Fruit fly (Drosophila melanogaster): ENCODE measurements around the gene Ddrgk1.

Gene Ddrgk1

DNA sequence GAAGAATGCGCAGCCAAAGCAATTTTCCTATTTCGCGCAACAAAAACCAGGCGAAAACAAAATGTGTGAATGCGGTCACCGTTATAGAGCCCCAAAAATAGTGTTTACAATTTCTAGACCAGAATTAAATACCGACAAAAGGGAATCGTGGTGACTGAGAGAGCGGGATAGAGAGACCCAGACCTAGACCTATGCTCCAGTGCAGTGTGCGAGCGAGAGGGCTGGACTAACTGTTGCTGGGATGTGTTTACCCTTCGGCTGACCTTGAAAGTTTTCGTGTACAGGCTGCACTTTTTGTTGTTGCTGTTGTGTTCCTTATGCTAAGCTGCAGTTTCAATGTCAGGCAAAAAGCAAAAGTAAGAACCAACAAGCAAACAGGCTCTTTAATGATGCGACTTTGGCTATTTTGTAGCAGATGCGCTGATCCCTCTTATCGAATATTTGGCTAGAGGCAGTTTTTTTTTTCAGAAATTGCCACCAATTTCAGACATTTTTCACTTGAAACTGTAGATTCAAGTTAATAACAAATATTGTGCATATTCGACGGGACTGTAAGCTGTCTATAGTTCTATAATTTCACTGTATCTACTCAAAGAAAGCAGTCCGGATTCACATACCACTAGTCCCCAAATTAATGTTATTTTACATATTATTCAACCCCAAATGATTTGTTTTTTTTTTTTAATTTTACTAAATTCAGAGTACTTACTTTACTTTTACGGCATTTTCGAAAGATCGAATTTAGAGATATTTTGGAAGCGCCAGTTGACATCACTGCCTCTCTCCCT is 28.1 kb upstream of the Ddrgk1 start (continued):
- peak; percentile 0 for TF ChIP-seq mam (GFP tag; optimal IDR thresholded peaks at IDR 0.05)
- no peak for TF ChIP-seq kay (GFP tag; optimal IDR thresholded peaks at IDR 0.05)
- no peak for TF ChIP-seq CG4854 (GFP tag; optimal IDR thresholded peaks at IDR 0.05)
- TF ChIP-seq run (tag; optimal IDR thresholded peaks at IDR 0.05): no peak
- no peak for TF ChIP-seq CG7271 (tag; optimal IDR thresholded peaks at IDR 0.05)
- TF ChIP-seq CG9215 (GFP tag; IDR thresholded peaks at IDR 0.05): 0 out of 2 replicates have a peak, but pooled peaks have one; percentile 15
- no peak for TF ChIP-seq Hr78 (GFP tag; optimal IDR thresholded peaks at IDR 0.05)
- no peak for TF ChIP-seq CG12155 (GFP tag; optimal IDR thresholded peaks at IDR 0.05)
- TF ChIP-seq CG4360 (GFP tag; IDR thresholded peaks at IDR 0.05): no peak
- no peak for TF ChIP-seq CG7745 (tag; optimal IDR thresholded peaks at IDR 0.05)
- no peak for TF ChIP-seq ssp (GFP tag; IDR thresholded peaks at IDR 0.05)
- TF ChIP-seq ATbp (GFP tag; optimal IDR thresholded peaks at IDR 0.05): peak; percentile 7
- TF ChIP-seq CG8290 (GFP tag; optimal IDR thresholded peaks at IDR 0.05): no peak
- TF ChIP-seq CG8290 (tag; optimal IDR thresholded peaks at IDR 0.05): no peak
- peak; percentile 9 to 12 for TF ChIP-seq dpn (GFP tag; optimal IDR thresholded peaks at IDR 0.05)
- no peak for TF ChIP-seq tx (GFP tag; optimal IDR thresholded peaks at IDR 0.05)
- TF ChIP-seq CG4328 (GFP tag; optimal IDR thresholded peaks at IDR 0.05): no peak
- TF ChIP-seq CG12659 (GFP tag; optimal IDR thresholded peaks at IDR 0.05): peak; percentile 46
- no peak for TF ChIP-seq grn (GFP tag; optimal IDR thresholded peaks at IDR 0.05)
- TF ChIP-seq h (optimal IDR thresholded peaks at IDR 0.05): no peak
- peak; percentile 49 for TF ChIP-seq gem (tag; optimal IDR thresholded peaks at IDR 0.05)
- no peak for TF ChIP-seq vvl (GFP tag; IDR thresholded peaks at IDR 0.05)
- no peak for TF ChIP-seq CG11560 (tag; IDR thresholded peaks at IDR 0.05)
- no peak for TF ChIP-seq CG17912 (GFP tag; optimal IDR thresholded peaks at IDR 0.05)
- no peak for TF ChIP-seq CG6272 (GFP tag; IDR thresholded peaks at IDR 0.05)
- TF ChIP-seq Dll (GFP tag; IDR thresholded peaks at IDR 0.05; ENCODE audit: partially characterized antibody): no peak
- TF ChIP-seq CG11085 (GFP tag; IDR thresholded peaks at IDR 0.05): no peak
- TF ChIP-seq Dfd (GFP tag; optimal IDR thresholded peaks at IDR 0.05): no peak
- peak; percentile 22; the same call in 1 of the 2 replicates for TF ChIP-seq rib (GFP tag; IDR thresholded peaks at IDR 0.05)
- TF ChIP-seq CG12391 (tag; optimal IDR thresholded peaks at IDR 0.05): peak; percentile 46
- no peak for TF ChIP-seq Sry-δ (GFP tag; optimal IDR thresholded peaks at IDR 0.05)
- peak; percentile 89 for TF ChIP-seq Tbp (GFP tag; optimal IDR thresholded peaks at IDR 0.05)
- no peak for TF ChIP-seq CG9817 (tag; optimal IDR thresholded peaks at IDR 0.05)
- TF ChIP-seq knrl (GFP tag; IDR thresholded peaks at IDR 0.05; ENCODE audit: partially characterized antibody): no peak
- TF ChIP-seq unpg (GFP tag; optimal IDR thresholded peaks at IDR 0.05): no peak
- TF ChIP-seq pum (GFP tag; optimal IDR thresholded peaks at IDR 0.05): no peak
- no peak for TF ChIP-seq CG8281 (tag; optimal IDR thresholded peaks at IDR 0.05)

DNA sequence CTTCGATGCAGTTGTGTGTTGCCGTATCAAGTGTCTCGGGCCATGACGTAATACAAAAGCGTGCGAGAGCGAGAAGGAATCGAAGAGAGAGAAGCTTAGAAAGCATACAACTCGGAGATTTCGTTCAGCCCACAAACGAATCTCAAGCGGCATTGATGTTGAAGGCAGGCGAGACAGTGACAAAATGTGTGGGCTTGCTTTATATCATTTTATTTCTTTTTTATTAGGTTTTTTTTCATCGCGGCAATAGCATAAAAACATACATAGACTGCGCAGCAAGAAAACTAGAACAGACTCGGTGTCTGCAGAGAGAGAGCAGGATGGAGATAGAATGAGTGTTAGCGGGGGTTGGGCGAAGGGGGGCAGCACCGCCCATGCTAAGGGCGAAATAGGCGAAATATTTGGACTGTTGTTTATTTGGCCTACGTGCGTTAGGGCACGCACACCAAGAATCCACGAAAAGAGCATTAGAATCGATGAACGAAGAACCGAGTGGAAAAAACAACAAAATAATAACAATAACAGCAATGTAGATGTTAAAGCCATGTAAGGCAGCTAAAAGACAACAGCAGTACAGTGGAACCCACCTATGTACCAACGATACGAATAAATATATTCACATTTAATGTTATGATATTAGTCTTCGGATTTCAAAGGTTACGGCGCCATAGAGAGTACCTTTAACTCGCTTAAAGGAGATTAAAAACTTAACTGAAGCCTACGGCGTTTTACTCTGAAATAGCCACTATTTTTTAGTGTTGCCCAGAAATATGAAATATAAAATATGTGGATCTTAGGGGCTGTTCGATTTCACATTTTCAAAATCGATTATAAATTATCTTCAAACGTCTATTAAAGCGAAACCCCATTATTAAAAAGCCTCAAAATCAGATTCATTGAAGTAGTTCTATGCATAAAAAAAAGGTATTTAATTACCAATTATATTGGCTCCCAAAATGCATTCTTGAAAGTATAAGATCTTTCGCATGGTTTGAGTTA is 27.2 kb upstream of the Ddrgk1 start:
- TF ChIP-seq slbo (GFP tag; IDR thresholded peaks at IDR 0.05): peak; percentile 70
- peak; percentile 10 for TF ChIP-seq Abd-B (GFP tag; optimal IDR thresholded peaks at IDR 0.05)
- TF ChIP-seq sr (GFP tag; IDR thresholded peaks at IDR 0.05): peak; percentile 88
- no peak for TF ChIP-seq CG1792 (GFP tag; optimal IDR thresholded peaks at IDR 0.05)
- TF ChIP-seq hth (optimal IDR thresholded peaks at IDR 0.05): no peak
- peak; percentile 73 for TF ChIP-seq CG18262 (tag; optimal IDR thresholded peaks at IDR 0.05)
- no peak for TF ChIP-seq CG30020 (tag; optimal IDR thresholded peaks at IDR 0.05)
- no peak for TF ChIP-seq en (GFP tag; optimal IDR thresholded peaks at IDR 0.05)
- 0 out of 2 replicates have a peak, but pooled peaks have one; percentile 41 for TF ChIP-seq wdn (GFP tag; IDR thresholded peaks at IDR 0.05)
- no peak for TF ChIP-seq Lim3 (GFP tag; IDR thresholded peaks at IDR 0.05)
- TF ChIP-seq CoRest (tag; optimal IDR thresholded peaks at IDR 0.05): peak; percentile 54
- peak; percentile 79 for TF ChIP-seq crol (GFP tag; IDR thresholded peaks at IDR 0.05)
- no peak for TF ChIP-seq CG4360 (GFP tag; IDR thresholded peaks at IDR 0.05)
- peak; percentile 43; the same call in 1 of the 2 replicates for TF ChIP-seq vvl (GFP tag; IDR thresholded peaks at IDR 0.05)
- peak; percentile 62 for TF ChIP-seq CG18619 (GFP tag; optimal IDR thresholded peaks at IDR 0.05)
